Fruit fly (Drosophila melanogaster) whole organism, embryonic: Measurements from ENCODE around the gene Ppt1.
A peak's percentile ranks its signal among the peaks of the same experiment; 100 is the strongest.

Experiments
- Atf6 ChIP-seq: fragments of 200-800 bp; sonication (Bioruptor generic); IDR thresholded peaks from 2 replicates; pipeline ENCODE4 v1.3.6; 2022; ENCODE audit warnings: missing biosample characterization, missing genetic modification characterization
- CG10431 ChIP-seq: fragments of 200-800 bp; sonication (Bioruptor generic); optimal IDR thresholded peaks from 3 replicates; lab custom pipeline; 2018; ENCODE audit warnings: missing biosample characterization, mild to moderate bottlenecking, missing genetic modification characterization
- CG13424 ChIP-seq: fragments of 200-800 bp; sonication (Bioruptor generic); optimal IDR thresholded peaks from 2 replicates; lab custom pipeline; 2019; ENCODE audit warnings: missing biosample characterization, mild to moderate bottlenecking, missing genetic modification characterization, moderate library complexity
- CG14050 ChIP-seq: fragments of 200-800 bp; sonication (Bioruptor generic); IDR thresholded peaks from 3 replicates; pipeline ENCODE4 v1.3.6; 2022; ENCODE audit warnings: missing biosample characterization, missing genetic modification characterization
- CG15073 ChIP-seq: fragments of 200-800 bp; sonication (Bioruptor generic); optimal IDR thresholded peaks from 2 replicates; lab custom pipeline; 2016; ENCODE audit warnings: missing biosample characterization, missing genetic modification characterization
- CG15269 ChIP-seq: fragments of 200-800 bp; sonication (Bioruptor generic); optimal IDR thresholded peaks from 2 replicates; lab custom pipeline; 2018; ENCODE audit warnings: missing biosample characterization, mild to moderate bottlenecking, missing genetic modification characterization, moderate library complexity
- CG18764 ChIP-seq: fragments of 200-800 bp; sonication (Bioruptor generic); optimal IDR thresholded peaks from 3 replicates; lab custom pipeline; 2016; ENCODE audit warnings: missing biosample characterization, missing genetic modification characterization
- CG3065 ChIP-seq: fragments of 200-800 bp; sonication (Bioruptor generic); optimal IDR thresholded peaks from 2 replicates; lab custom pipeline; 2016; ENCODE audit warnings: missing biosample characterization, missing genetic modification characterization
- CG3163 ChIP-seq: fragments of 200-800 bp; sonication (Bioruptor generic); optimal IDR thresholded peaks from 3 replicates; lab custom pipeline; 2016; ENCODE audit warnings: missing biosample characterization, missing genetic modification characterization
- CG3407 ChIP-seq: fragments of 200-800 bp; sonication (Bioruptor generic); optimal IDR thresholded peaks from 2 replicates; lab custom pipeline; 2018; ENCODE audit warnings: missing biosample characterization, mild to moderate bottlenecking, missing genetic modification characterization
- CG4360 ChIP-seq: fragments of 200-800 bp; sonication (Bioruptor generic); IDR thresholded peaks from 2 replicates; pipeline ENCODE4 v1.3.6; 2022; ENCODE audit warnings: missing biosample characterization, missing genetic modification characterization
- CG4404 ChIP-seq: fragments of 200-800 bp; sonication (Bioruptor generic); IDR thresholded peaks from 2 replicates; pipeline ENCODE4 v1.3.6; 2022; ENCODE audit warnings: missing biosample characterization, missing genetic modification characterization
- CG4424 ChIP-seq: fragments of 200-800 bp; sonication (Bioruptor generic); optimal IDR thresholded peaks from 3 replicates; lab custom pipeline; 2016; ENCODE audit warnings: missing biosample characterization, missing genetic modification characterization
- CG6254 ChIP-seq: fragments of 200-800 bp; sonication (Bioruptor generic); optimal IDR thresholded peaks from 3 replicates; lab custom pipeline; 2017; ENCODE audit warnings: mild to moderate bottlenecking, missing biosample characterization, missing genetic modification reagents, missing genetic modification characterization
- CG7745 ChIP-seq: fragments of 200-800 bp; sonication (Bioruptor generic); optimal IDR thresholded peaks from 2 replicates; lab custom pipeline; 2018; ENCODE audit warnings: missing biosample characterization, mild to moderate bottlenecking, missing genetic modification characterization, moderate library complexity
- CTCF ChIP-seq: fragments of 200-800 bp; sonication (Bioruptor generic); optimal IDR thresholded peaks from 2 replicates; lab custom pipeline; 2017; ENCODE audit warnings: missing biosample characterization, mild to moderate bottlenecking, missing genetic modification characterization, moderate library complexity
- CrebB ChIP-seq: fragments of 200-800 bp; sonication (Bioruptor generic); optimal IDR thresholded peaks from 3 replicates; lab custom pipeline; 2018; ENCODE audit warnings: missing biosample characterization, mild to moderate bottlenecking, missing genetic modification characterization
- D19B ChIP-seq: fragments of 200-800 bp; sonication (Bioruptor generic); optimal IDR thresholded peaks from 2 replicates; lab custom pipeline; 2017; ENCODE audit warnings: missing biosample characterization, mild to moderate bottlenecking, missing genetic modification characterization
- Dip3 ChIP-seq: fragments of 200-800 bp; sonication (Bioruptor generic); optimal IDR thresholded peaks from 3 replicates; lab custom pipeline; 2016; ENCODE audit warnings: missing biosample characterization, missing genetic modification characterization
- Drgx ChIP-seq: fragments of 200-800 bp; sonication (Bioruptor generic); IDR thresholded peaks from 2 replicates; pipeline ENCODE4 v1.3.6; 2022; ENCODE audit warnings: missing biosample characterization, missing genetic modification characterization
- Eip74EF ChIP-seq, 2 experiments: fragments of 200-800 bp in 1 of 2; fragments of >200 bp in 1 of 2; sonication (Bioruptor generic) in 1 of 2; optimal IDR thresholded peaks; 2 replicates each; lab custom pipeline; 2017 to 2019; ENCODE audit warnings: missing biosample characterization in 2 of 2, missing genetic modification characterization in 2 of 2, mild to moderate bottlenecking in 1 of 2, moderate library complexity in 1 of 2
- Elba2 ChIP-seq: fragments of 200-800 bp; sonication (Bioruptor generic); optimal IDR thresholded peaks from 3 replicates; lab custom pipeline; 2016; ENCODE audit warnings: missing biosample characterization, missing genetic modification characterization
- Mad ChIP-seq: fragments of 200-800 bp; sonication (Bioruptor generic); optimal IDR thresholded peaks from 2 replicates; lab custom pipeline; 2016; ENCODE audit warnings: missing biosample characterization, missing genetic modification characterization
- NFAT ChIP-seq: fragments of 200-800 bp; sonication (Bioruptor generic); IDR thresholded peaks from 2 replicates; pipeline ENCODE4 v1.3.6; 2022; ENCODE audit warnings: missing biosample characterization, missing genetic modification characterization
- Nf-YC ChIP-seq: fragments of 200-800 bp; optimal IDR thresholded peaks from 3 replicates; lab custom pipeline; 2019; ENCODE audit warnings: missing biosample characterization, mild to moderate bottlenecking, missing genetic modification characterization, moderate library complexity
- Rfx ChIP-seq: fragments of 200-800 bp; sonication (Bioruptor generic); IDR thresholded peaks from 2 replicates; pipeline ENCODE4 v1.3.6; 2022; ENCODE audit warnings: missing biosample characterization, missing genetic modification characterization
- cg ChIP-seq: fragments of 200-800 bp; sonication (Bioruptor generic); optimal IDR thresholded peaks from 3 replicates; lab custom pipeline; 2019; ENCODE audit warnings: missing biosample characterization, mild to moderate bottlenecking, missing genetic modification characterization, moderate library complexity
- chinmo ChIP-seq: fragments of 200-800 bp; sonication (Bioruptor generic); IDR thresholded peaks from 4 replicates; pipeline ENCODE4 v1.3.6; 2022; ENCODE audit warnings: missing biosample characterization, missing genetic modification characterization; ENCODE audit not compliant: partially characterized antibody
- chn ChIP-seq: fragments of 200-800 bp; sonication (Bioruptor generic); optimal IDR thresholded peaks from 2 replicates; lab custom pipeline; 2016; ENCODE audit warnings: missing biosample characterization, missing genetic modification characterization
- corto ChIP-seq: fragments of 200-800 bp; sonication (Bioruptor generic); optimal IDR thresholded peaks from 2 replicates; lab custom pipeline; 2016; ENCODE audit warnings: missing biosample characterization, mild to moderate bottlenecking, missing genetic modification characterization, moderate library complexity
- crol ChIP-seq: fragments of 200-800 bp; sonication (Bioruptor generic); IDR thresholded peaks from 2 replicates; pipeline ENCODE4 v1.3.6; 2022; ENCODE audit warnings: missing biosample characterization, missing genetic modification characterization
- crp ChIP-seq, 2 experiments: fragments of 200-800 bp; sonication (Bioruptor generic); optimal IDR thresholded peaks; 2 replicates in 1 of 2; 3 replicates in 1 of 2; lab custom pipeline; 2017; ENCODE audit warnings: missing biosample characterization in 2 of 2, missing genetic modification characterization in 2 of 2, mild to moderate bottlenecking in 1 of 2, moderate library complexity in 1 of 2
- cwo ChIP-seq: fragments of 200-800 bp; sonication (Bioruptor generic); optimal IDR thresholded peaks from 3 replicates; lab custom pipeline; 2017; ENCODE audit warnings: missing biosample characterization, missing genetic modification characterization, mild to moderate bottlenecking, moderate library complexity, missing genetic modification reagents
- dysf ChIP-seq: fragments of 200-800 bp; sonication (Bioruptor generic); IDR thresholded peaks from 3 replicates; pipeline ENCODE4 v1.3.6; 2022; ENCODE audit warnings: missing biosample characterization, missing genetic modification characterization
- eve ChIP-seq, 2 experiments: fragments of >200 bp; optimal IDR thresholded peaks; 2 replicates each; lab custom pipeline; 2017; ENCODE audit warnings: missing biosample characterization in 2 of 2, missing genetic modification characterization in 2 of 2
- ftz-f1 ChIP-seq: fragments of 200-800 bp; sonication (Bioruptor generic); optimal IDR thresholded peaks from 2 replicates; lab custom pipeline; 2016; ENCODE audit warnings: missing biosample characterization, missing genetic modification characterization
- hbn ChIP-seq: fragments of 200-800 bp; sonication (Bioruptor generic); IDR thresholded peaks from 2 replicates; pipeline ENCODE4 v1.3.6; 2022; ENCODE audit warnings: missing biosample characterization, missing genetic modification characterization; ENCODE audit not compliant: partially characterized antibody
- ken ChIP-seq: fragments of 200-800 bp; sonication (Bioruptor generic); IDR thresholded peaks from 3 replicates; pipeline ENCODE4 v1.3.6; 2022; ENCODE audit warnings: missing biosample characterization, missing genetic modification characterization
- lilli ChIP-seq: fragments of 200-800 bp; sonication (Bioruptor generic); optimal IDR thresholded peaks from 3 replicates; lab custom pipeline; 2016; ENCODE audit warnings: missing biosample characterization, missing genetic modification characterization
- mld ChIP-seq: fragments of 200-800 bp; sonication (Bioruptor generic); IDR thresholded peaks from 3 replicates; pipeline ENCODE4 v1.3.6; 2022; ENCODE audit warnings: missing biosample characterization, missing genetic modification characterization; ENCODE audit not compliant: partially characterized antibody
- oc ChIP-seq: fragments of 200-800 bp; sonication (Bioruptor generic); optimal IDR thresholded peaks from 2 replicates; lab custom pipeline; 2018; ENCODE audit warnings: missing biosample characterization, mild to moderate bottlenecking, missing genetic modification characterization, moderate library complexity
- pros ChIP-seq: fragments of 200-800 bp; sonication (Bioruptor generic); optimal IDR thresholded peaks from 3 replicates; lab custom pipeline; 2019; ENCODE audit warnings: missing biosample characterization, mild to moderate bottlenecking, missing genetic modification characterization, moderate library complexity
- psq ChIP-seq: fragments of 200-800 bp; sonication (Bioruptor generic); optimal IDR thresholded peaks from 2 replicates; lab custom pipeline; 2017; ENCODE audit warnings: missing biosample characterization, missing genetic modification characterization
- scrt ChIP-seq: fragments of 200-800 bp; sonication (Bioruptor generic); optimal IDR thresholded peaks from 2 replicates; lab custom pipeline; 2018; ENCODE audit warnings: missing biosample characterization, mild to moderate bottlenecking, missing genetic modification characterization, moderate library complexity
- sens ChIP-seq: fragments of 200-800 bp; sonication (Bioruptor generic); peaks from one replicate; lab custom pipeline; 2016; ENCODE audit warnings: missing biosample characterization, missing genetic modification characterization
- sna ChIP-seq: fragments of 200-800 bp; sonication (Bioruptor generic); IDR thresholded peaks from 2 replicates; pipeline ENCODE4 v1.3.6; 2022; ENCODE audit warnings: missing biosample characterization, missing genetic modification characterization; ENCODE audit not compliant: partially characterized antibody
- sqz ChIP-seq: fragments of 200-800 bp; sonication (Bioruptor generic); optimal IDR thresholded peaks from 3 replicates; lab custom pipeline; 2018; ENCODE audit warnings: missing biosample characterization, mild to moderate bottlenecking, missing genetic modification characterization
- stwl ChIP-seq: fragments of 200-800 bp; sonication (Bioruptor generic); optimal IDR thresholded peaks from 3 replicates; lab custom pipeline; 2018; ENCODE audit warnings: missing biosample characterization, mild to moderate bottlenecking, missing genetic modification characterization, moderate library complexity
- tio ChIP-seq: fragments of 200-800 bp; sonication (Bioruptor generic); optimal IDR thresholded peaks from 2 replicates; lab custom pipeline; 2017; ENCODE audit warnings: missing biosample characterization, missing genetic modification characterization, inconsistent platforms

Gene Ppt1

dm6 chrX:8681822-8682632, 8.0 kb downstream of the Ppt1 start:
- 0 out of 4 replicates have a peak, but pooled peaks have one; percentile 54 for TF ChIP-seq chinmo (GFP tag; lab: Robert Waterston, UW)
- TF ChIP-seq CG18764 (GFP tag; lab: Kevin White, UChicago), result no peak
- no peak for TF ChIP-seq hbn (GFP tag; lab: Robert Waterston, UW)
- 0 out of 2 replicates have a peak, but pooled peaks have one; percentile 20 for TF ChIP-seq Atf6 (GFP tag; lab: Robert Waterston, UW)
- peak; percentile 60 for TF ChIP-seq CG3163
- TF ChIP-seq chn (GFP tag; lab: Kevin White, UChicago), result no peak
- no peak for TF ChIP-seq CG4404 (GFP tag; lab: Robert Waterston, UW)
- no peak for TF ChIP-seq Eip74EF (GFP tag; optimal IDR thresholded peaks at IDR 0.05; lab: Kevin White, UChicago)
- TF ChIP-seq ken (GFP tag; lab: Robert Waterston, UW), result no peak
- no peak for TF ChIP-seq CG13424 (tag; lab: Kevin White, UChicago)
- TF ChIP-seq cwo, result peak; percentile 86
- TF ChIP-seq sqz (GFP tag; lab: Kevin White, UChicago), result peak; percentile 62
- peak; percentile 50 for TF ChIP-seq sens (GFP tag; lab: Kevin White, UChicago)
- TF ChIP-seq oc (tag; lab: Kevin White, UChicago), result peak; percentile 30
- TF ChIP-seq CG4424 (GFP tag; lab: Kevin White, UChicago), result no peak
- peak; percentile 13 for TF ChIP-seq lilli (GFP tag; lab: Kevin White, UChicago)
- no peak for TF ChIP-seq CG15269 (tag; lab: Kevin White, UChicago)
- TF ChIP-seq D19B, result peak; percentile 84
- TF ChIP-seq CrebB (tag; lab: Kevin White, UChicago), result no peak
- peak; percentile 82 for TF ChIP-seq cg (GFP tag; lab: Kevin White, UChicago)
- peak; percentile 82 for TF ChIP-seq CG4360 (GFP tag; lab: Robert Waterston, UW)
- peak; percentile 36; the same call in 1 of the 2 replicates for TF ChIP-seq Rfx
- TF ChIP-seq Drgx, result 0 out of 2 replicates have a peak, but pooled peaks have one; percentile 24
- no peak for TF ChIP-seq tio (GFP tag; lab: Kevin White, UChicago)
- no peak for TF ChIP-seq corto (GFP tag; lab: Kevin White, UChicago)
- TF ChIP-seq Dip3 (GFP tag; lab: Kevin White, UChicago), result no peak
- no peak for TF ChIP-seq Elba2
- TF ChIP-seq pros (GFP tag; lab: Kevin White, UChicago), result peak; percentile 46
- peak in 1 of 2 experiments; percentile 15 for TF ChIP-seq eve (GFP tag; optimal IDR thresholded peaks at IDR 0.05; lab: Kevin White, UChicago)
- TF ChIP-seq mld (GFP tag; lab: Robert Waterston, UW), result no peak
- 0 out of 2 replicates have a peak, but pooled peaks have one; percentile 7 for TF ChIP-seq sna
- TF ChIP-seq CG7745, result no peak
- TF ChIP-seq CG15073 (GFP tag; lab: Kevin White, UChicago), result no peak
- TF ChIP-seq crol (GFP tag; lab: Robert Waterston, UW), result peak; percentile 85
- no peak for TF ChIP-seq stwl
- TF ChIP-seq CTCF (GFP tag; lab: Kevin White, UChicago), result peak; percentile 87
- no peak for TF ChIP-seq CG3065
- no peak for TF ChIP-seq dysf (GFP tag; lab: Robert Waterston, UW)
- TF ChIP-seq CG14050 (GFP tag; lab: Robert Waterston, UW), result no peak
- TF ChIP-seq Mad, result no peak
- peak; percentile 35 for TF ChIP-seq ftz-f1 (GFP tag; lab: Kevin White, UChicago)
- no peak for TF ChIP-seq psq (GFP tag; lab: Kevin White, UChicago)
- TF ChIP-seq CG10431 (GFP tag; lab: Kevin White, UChicago), result no peak
- TF ChIP-seq crp (GFP tag; optimal IDR thresholded peaks at IDR 0.05; lab: Kevin White, UChicago), result peak in 1 of 2 experiments; percentile 13
- TF ChIP-seq Nf-YC (tag; lab: Kevin White, UChicago), result no peak
- TF ChIP-seq CG6254 (GFP tag; lab: Kevin White, UChicago), result peak; percentile 91
- no peak for TF ChIP-seq NFAT (GFP tag; lab: Robert Waterston, UW)
- TF ChIP-seq CG3407, result no peak
- TF ChIP-seq scrt (GFP tag; lab: Kevin White, UChicago), result peak; percentile 37
